Worm (Caenorhabditis elegans) whole organism, mixed stage, embryonic: Measurements from ENCODE around the gene K02E7.7.

ENCODE experiments used
- ces-1 ChIP-seq: fragments of 150-350 bp; optimal IDR thresholded peaks from 2 replicates; lab custom pipeline; 2014; ENCODE audit warnings: missing biosample characterization, missing genetic modification reagents, missing genetic modification characterization
- lin-13 ChIP-seq: fragments of 150-350 bp; optimal IDR thresholded peaks from 2 replicates; lab custom pipeline; 2014; ENCODE audit warnings: missing biosample characterization, missing genetic modification characterization
- lsy-2 ChIP-seq: fragments of 150-350 bp; optimal IDR thresholded peaks from 2 replicates; lab custom pipeline; 2014; ENCODE audit warnings: missing biosample characterization, missing genetic modification characterization

DNA sequence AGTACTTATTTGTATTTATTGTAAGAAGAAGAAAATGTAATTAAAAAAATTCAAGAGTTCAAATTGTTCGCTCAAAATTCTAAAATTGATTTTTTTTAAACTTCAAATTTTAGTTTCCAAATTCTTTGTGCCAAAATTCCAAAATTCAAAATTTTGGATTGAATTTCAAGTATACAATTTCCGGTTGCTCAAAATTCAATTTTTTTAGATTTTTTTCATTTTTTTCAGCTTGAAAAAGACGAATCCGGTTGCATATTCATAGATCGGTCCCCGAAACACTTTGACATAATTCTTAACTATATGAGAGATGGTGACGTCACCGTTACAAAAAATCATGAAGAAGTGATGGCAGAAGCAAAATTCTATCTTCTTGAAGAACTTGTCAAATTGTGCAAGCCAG is 17.3 kb downstream of the K02E7.7 start, which contains the start of gene K02E7.4:
- TF ChIP-seq lsy-2 (tag; lab: Kevin White, UChicago) (no peak), lin-13 (tag; lab: Kevin White, UChicago) (no peak), ces-1 (GFP tag; lab: Kevin White, UChicago) (no peak)
